Worm (Caenorhabditis elegans): ENCODE results near the gene Y67D8B.1.

The Y67D8B.1 gene

ce11 chrIV:3160785-3161184, 11.6 kb downstream of the Y67D8B.1 start (continued):
- TF ChIP-seq Y53F4B.3 (GFP tag; IDR thresholded peaks at IDR 0.05) (no peak), let-526 (GFP tag; IDR thresholded peaks at IDR 0.05) (no peak), B0261.1 (tag; optimal IDR thresholded peaks at IDR 0.05) (no peak), C06A6.2 (GFP tag; conservative IDR thresholded peaks at IDR 0.05) (peak; percentile 39; the same call in 1 of the 2 replicates), nfya-1 (tag; optimal IDR thresholded peaks at IDR 0.05; ENCODE audit: borderline replicate concordance, insufficient read depth) (no peak), athp-1 (tag; optimal IDR thresholded peaks at IDR 0.05) (no peak), ztf-26 (tag; optimal IDR thresholded peaks at IDR 0.05) (peak; percentile 79), Y79H2A.3 (GFP tag; conservative IDR thresholded peaks at IDR 0.05) (no peak), ztf-28 (GFP tag; IDR thresholded peaks at IDR 0.05) (no peak), ekl-4 (GFP tag; IDR thresholded peaks at IDR 0.05) (peak; percentile 51), tbp1 (GFP tag; optimal IDR thresholded peaks at IDR 0.05) (peak; percentile 22), hlh-12 (tag; optimal IDR thresholded peaks at IDR 0.05) (no peak), attf-5 (GFP tag; optimal IDR thresholded peaks at IDR 0.05) (peak; percentile 72), F55B11.4 (tag; optimal IDR thresholded peaks at IDR 0.05; ENCODE audit: borderline replicate concordance, insufficient read depth) (no peak), mcd-1 (GFP tag; IDR thresholded peaks at IDR 0.05) (peak; percentile 56), nhr-90 (tag; optimal IDR thresholded peaks at IDR 0.05) (peak; percentile 33), B0336.3 (GFP tag; IDR thresholded peaks at IDR 0.05) (peak; percentile 66), bed-2 (GFP tag; IDR thresholded peaks at IDR 0.05) (no peak), nhr-80 (tag; optimal IDR thresholded peaks at IDR 0.05) (peak; percentile 68), bed-1 (GFP tag; IDR thresholded peaks at IDR 0.05) (no peak), T26A5.8 (tag; optimal IDR thresholded peaks at IDR 0.05) (no peak), lin-54 (GFP tag; optimal IDR thresholded peaks at IDR 0.05) (peak; percentile 37), F23B12.7 (tag; optimal IDR thresholded peaks at IDR 0.05; ENCODE audit: insufficient read depth) (no peak), K12H6.12 (tag; optimal IDR thresholded peaks at IDR 0.05) (peak; percentile 78), Y95B8A.8 (GFP tag; IDR thresholded peaks at IDR 0.05) (no peak), mxl-1 (tag; optimal IDR thresholded peaks at IDR 0.05) (no peak), tlf-1 (GFP tag; optimal IDR thresholded peaks at IDR 0.05) (peak; percentile 25), pha-4 (tag; optimal IDR thresholded peaks at IDR 0.05) (no peak)

ce11 chrIV:3158175-3158574, 14.2 kb downstream of the Y67D8B.1 start:
- TF ChIP-seq zim-3 (tag; optimal IDR thresholded peaks at IDR 0.05) (no peak), Y79H2A.3 (GFP tag; conservative IDR thresholded peaks at IDR 0.05) (no peak), nhr-80 (tag; optimal IDR thresholded peaks at IDR 0.05) (peak; percentile 93), ztf-22 (GFP tag; optimal IDR thresholded peaks at IDR 0.05) (peak; percentile 58), pha-4 (tag; optimal IDR thresholded peaks at IDR 0.05) (peak; percentile 12), D2030.7 (GFP tag; IDR thresholded peaks at IDR 0.05) (no peak), atf-7 (tag; optimal IDR thresholded peaks at IDR 0.05) (peak; percentile 51), nfyb-1 (GFP tag; IDR thresholded peaks at IDR 0.05) (no peak), nfya-1 (tag; optimal IDR thresholded peaks at IDR 0.05; ENCODE audit: borderline replicate concordance, insufficient read depth) (no peak), dox-1 (GFP tag; IDR thresholded peaks at IDR 0.05) (peak; percentile 26; the same call in 1 of the 2 replicates), nhr-90 (tag; optimal IDR thresholded peaks at IDR 0.05) (no peak), ets-4 (GFP tag; optimal IDR thresholded peaks at IDR 0.05) (no peak)

DNA sequence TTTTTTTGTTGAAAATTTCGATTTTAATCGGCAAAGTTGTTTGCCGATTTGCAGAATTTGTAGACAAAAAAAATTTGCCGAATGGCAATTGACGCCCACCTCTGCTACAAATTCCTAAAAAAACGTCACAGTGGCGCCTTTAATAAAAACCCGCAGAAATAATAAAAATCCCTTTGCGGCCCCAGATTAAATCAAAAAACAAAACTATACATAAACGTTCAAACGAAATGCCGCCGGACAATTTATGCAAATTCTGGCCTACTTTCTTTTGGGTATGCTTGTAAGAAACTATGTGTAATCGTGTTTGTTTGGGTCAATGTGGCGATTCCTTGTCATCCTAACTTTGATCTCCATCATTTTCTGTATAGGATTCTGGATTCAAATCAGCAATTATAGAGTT, 21.3 kb downstream of the Y67D8B.1 start, which contains the start of gene T23E1.1:
T23E1.1 (plus strand) TSS at position 301 of the 400 bp plus-strand sequence.
- no peak for TF ChIP-seq dox-1 (GFP tag; IDR thresholded peaks at IDR 0.05)

- TF ChIP-seq ztf-25 (GFP tag; IDR thresholded peaks at IDR 0.05) (no peak), cebp-1 (GFP tag; IDR thresholded peaks at IDR 0.05) (no peak), cebp-1 (tag; optimal IDR thresholded peaks at IDR 0.05) (no peak), snpc-3.4 (tag; optimal IDR thresholded peaks at IDR 0.05) (no peak), F55B11.4 (tag; optimal IDR thresholded peaks at IDR 0.05; ENCODE audit: borderline replicate concordance, insufficient read depth) (no peak), Y95B8A.8 (GFP tag; IDR thresholded peaks at IDR 0.05) (no peak), mxl-1 (tag; optimal IDR thresholded peaks at IDR 0.05) (no peak), F22D6.2 (tag; optimal IDR thresholded peaks at IDR 0.05) (no peak), fkh-3 (tag; optimal IDR thresholded peaks at IDR 0.05) (no peak), hsf-1 (GFP tag; IDR thresholded peaks at IDR 0.05) (no peak), F33H1.4 (GFP tag; IDR thresholded peaks at IDR 0.05) (no peak), egl-18 (GFP tag; IDR thresholded peaks at IDR 0.05) (no peak), gei-17 (GFP tag; optimal IDR thresholded peaks at IDR 0.05) (no peak), T07F8.4 (tag; optimal IDR thresholded peaks at IDR 0.05) (no peak)
These were observed 26.8 kb downstream of the Y67D8B.1 start, which contains the start of gene T23E1.3 for ce11 chrIV:3145587-3145986. TSS of gene T23E1.3 (plus strand) at chrIV:3145887.

Measured in whole organism, young adult.